Worm (Caenorhabditis elegans): ENCODE results near the gene R10E12.2.
A peak's percentile ranks its signal among the peaks of the same experiment; 100 is the strongest.

Gene R10E12.2

DNA sequence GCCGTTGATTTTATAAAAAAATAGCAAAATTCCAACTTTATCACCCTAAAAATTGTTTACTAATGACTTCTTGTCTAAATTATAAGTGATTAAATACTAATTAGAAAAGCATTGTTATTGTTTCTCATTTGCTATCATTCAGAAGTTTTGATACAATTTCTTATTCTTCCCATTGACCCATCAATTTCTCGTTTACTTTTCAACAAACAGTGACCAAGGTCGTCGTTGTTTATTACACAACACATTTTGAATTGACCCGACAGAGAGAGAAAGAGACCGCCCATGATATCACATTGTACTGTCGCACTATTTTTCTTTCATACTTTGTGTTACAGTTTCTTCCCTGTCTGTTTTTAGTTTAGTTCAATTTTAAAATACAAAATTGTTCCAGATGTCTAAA lies 46.3 kb downstream of the R10E12.2 start, which contains the start of gene ttr-2:
ttr-2 (plus strand) TSS at position 392 of the 400 bp plus-strand sequence.
- TF ChIP-seq cebp-2 (GFP tag; IDR thresholded peaks at IDR 0.05), result no peak
- TF ChIP-seq zim-3 (tag; optimal IDR thresholded peaks at IDR 0.05), result no peak
- no peak for TF ChIP-seq ztf-28 (GFP tag; IDR thresholded peaks at IDR 0.05)
- no peak for TF ChIP-seq snpc-3.4 (tag; optimal IDR thresholded peaks at IDR 0.05)
- TF ChIP-seq lin-40 (tag; optimal IDR thresholded peaks at IDR 0.05), result no peak
- TF ChIP-seq sdz-38 (tag; optimal IDR thresholded peaks at IDR 0.05), result no peak
- TF ChIP-seq Y95B8A.8 (GFP tag; IDR thresholded peaks at IDR 0.05), result no peak
- no peak for TF ChIP-seq nhr-120 (GFP tag; IDR thresholded peaks at IDR 0.05)
- TF ChIP-seq B0261.1 (tag; optimal IDR thresholded peaks at IDR 0.05), result no peak
- no peak for TF ChIP-seq madf-10 (tag; optimal IDR thresholded peaks at IDR 0.05)
- no peak for TF ChIP-seq snpc-4 (GFP tag; optimal IDR thresholded peaks at IDR 0.05)
- TF ChIP-seq snpc-4 (tag; optimal IDR thresholded peaks at IDR 0.05), result no peak
- TF ChIP-seq aptf-2 (GFP tag; conservative IDR thresholded peaks at IDR 0.05), result no peak
- TF ChIP-seq unc-130 (GFP tag; optimal IDR thresholded peaks at IDR 0.05), result no peak
- no peak for TF ChIP-seq ztf-22 (GFP tag; optimal IDR thresholded peaks at IDR 0.05)
- no peak for TF ChIP-seq ccch-3 (GFP tag; optimal IDR thresholded peaks at IDR 0.05)
- no peak for TF ChIP-seq F22D6.2 (tag; optimal IDR thresholded peaks at IDR 0.05)
- no peak for TF ChIP-seq tlf-1 (GFP tag; optimal IDR thresholded peaks at IDR 0.05)

DNA sequence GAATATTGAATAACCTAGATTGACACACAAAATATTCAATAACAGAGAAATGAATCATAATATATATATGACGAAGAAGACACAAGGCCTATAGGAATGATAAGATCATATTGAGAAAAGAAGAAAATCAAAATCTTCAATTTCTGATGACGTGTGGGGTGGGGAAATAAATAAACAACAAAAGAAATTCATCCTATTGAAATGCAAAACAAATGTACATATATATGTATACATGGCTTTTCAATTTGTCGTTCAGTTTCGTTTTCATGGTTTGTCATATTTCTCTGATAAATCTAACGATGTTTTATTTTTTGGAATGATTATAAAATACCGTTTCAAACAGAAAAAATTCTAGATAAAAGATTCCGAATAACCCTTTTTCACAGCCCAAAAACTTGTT lies 47.0 kb downstream of the R10E12.2 start, which contains the start of gene ttr-3:
ttr-3 (minus strand) TSS at position 101 of the 400 bp plus-strand sequence.
- TF ChIP-seq snpc-3.4 (tag; optimal IDR thresholded peaks at IDR 0.05) (no peak), egl-18 (GFP tag; IDR thresholded peaks at IDR 0.05) (no peak), B0336.3 (GFP tag; IDR thresholded peaks at IDR 0.05) (no peak), unc-62 (GFP tag; optimal IDR thresholded peaks at IDR 0.05) (no peak), gei-17 (GFP tag; optimal IDR thresholded peaks at IDR 0.05) (no peak)

DNA sequence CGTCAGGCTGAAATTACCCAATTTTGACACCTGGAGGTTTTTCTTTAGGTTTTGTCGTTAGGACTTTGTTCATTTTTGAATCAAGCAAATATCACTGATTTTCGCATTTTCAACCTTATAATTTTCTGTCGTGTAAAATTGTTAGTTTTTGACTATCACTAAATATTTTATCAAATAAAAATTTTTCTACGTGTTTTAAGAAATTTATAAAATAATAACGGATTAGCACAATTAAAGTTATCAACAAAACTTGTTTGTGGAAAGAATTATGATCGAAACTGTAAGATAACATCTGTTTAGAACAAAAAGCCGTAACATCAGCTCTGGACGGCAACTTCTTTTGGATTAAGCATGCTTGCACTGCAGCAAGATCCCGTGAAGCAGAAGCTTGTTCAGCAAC lies 50.8 kb downstream of the R10E12.2 start, which contains the start of gene cbp-2:
cbp-2 (plus strand) TSS at position 301 of the 400 bp plus-strand sequence.
- TF ChIP-seq K12H6.12 (tag; optimal IDR thresholded peaks at IDR 0.05), result no peak
- TF ChIP-seq madf-6 (GFP tag; IDR thresholded peaks at IDR 0.05), result no peak
- no peak for TF ChIP-seq hlh-26 (GFP tag; conservative IDR thresholded peaks at IDR 0.05)
- no peak for TF ChIP-seq F33H1.4 (GFP tag; IDR thresholded peaks at IDR 0.05)
- no peak for TF ChIP-seq F22D6.2 (tag; optimal IDR thresholded peaks at IDR 0.05)
- no peak for TF ChIP-seq lin-54 (GFP tag; optimal IDR thresholded peaks at IDR 0.05)
- no peak for TF ChIP-seq hmg-1.2 (GFP tag; IDR thresholded peaks at IDR 0.05)
- TF ChIP-seq Y95B8A.8 (GFP tag; IDR thresholded peaks at IDR 0.05), result no peak
- no peak for TF ChIP-seq nfyb-1 (GFP tag; IDR thresholded peaks at IDR 0.05)
- no peak for TF ChIP-seq unc-130 (GFP tag; optimal IDR thresholded peaks at IDR 0.05)
- TF ChIP-seq unc-62 (GFP tag; optimal IDR thresholded peaks at IDR 0.05), result no peak
- TF ChIP-seq egl-44 (GFP tag; IDR thresholded peaks at IDR 0.05), result no peak
- no peak for TF ChIP-seq xnd-1 (tag; optimal IDR thresholded peaks at IDR 0.05)
- no peak for TF ChIP-seq him-1 (tag; optimal IDR thresholded peaks at IDR 0.05)
- no peak for TF ChIP-seq nhr-179 (tag; optimal IDR thresholded peaks at IDR 0.05)

DNA sequence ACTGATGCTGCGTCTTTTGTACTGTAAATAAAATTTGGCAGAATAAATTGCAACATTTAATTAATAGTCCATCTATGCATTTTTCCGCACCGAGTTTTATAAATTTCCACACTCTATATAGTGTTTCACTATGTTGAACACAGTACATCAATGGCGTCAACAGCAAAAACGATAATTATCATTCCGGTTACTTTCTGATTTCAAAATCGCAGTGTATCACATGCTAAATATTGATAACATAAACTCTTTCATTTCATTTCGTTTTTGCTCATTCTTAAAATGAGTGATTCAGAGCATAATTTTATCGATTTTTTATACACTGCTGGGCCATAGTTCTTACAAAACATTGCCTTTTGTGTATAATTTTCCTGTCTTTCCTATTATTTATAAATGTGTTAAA lies 51.4 kb downstream of the R10E12.2 start:
- no peak for TF ChIP-seq cebp-1 (GFP tag; IDR thresholded peaks at IDR 0.05)
- TF ChIP-seq cebp-1 (tag; optimal IDR thresholded peaks at IDR 0.05), result peak; percentile 50
- no peak for TF ChIP-seq hrde-1 (tag; optimal IDR thresholded peaks at IDR 0.05; ENCODE audit: borderline replicate concordance)
- no peak for TF ChIP-seq Y56A3A.18 (GFP tag; IDR thresholded peaks at IDR 0.05)
- no peak for TF ChIP-seq gei-17 (GFP tag; optimal IDR thresholded peaks at IDR 0.05)
- no peak for TF ChIP-seq zim-3 (tag; optimal IDR thresholded peaks at IDR 0.05)
- TF ChIP-seq nhr-179 (tag; optimal IDR thresholded peaks at IDR 0.05), result no peak
- peak; percentile 57 for TF ChIP-seq nhr-80 (tag; optimal IDR thresholded peaks at IDR 0.05)
- no peak for TF ChIP-seq repo-1 (tag; optimal IDR thresholded peaks at IDR 0.05)

Measured in whole organism, young adult.